Fruit fly (Drosophila melanogaster) whole organism, embryonic: ENCODE results near the gene CG46459.

Source experiments
- ATbp ChIP-seq: fragments of 200-800 bp; sonication (Bioruptor generic); optimal IDR thresholded peaks from 2 replicates; lab custom pipeline; 2017; ENCODE audit warnings: missing biosample characterization, mild to moderate bottlenecking, missing genetic modification characterization, missing genetic modification reagents
- Blimp-1 ChIP-seq: fragments of 200-800 bp; sonication (Bioruptor generic); optimal IDR thresholded peaks from 3 replicates; lab custom pipeline; 2018; ENCODE audit warnings: missing biosample characterization, missing genetic modification characterization, mild to moderate bottlenecking, moderate library complexity, missing genetic modification reagents
- CG12155 ChIP-seq: fragments of 200-800 bp; sonication (Bioruptor generic); optimal IDR thresholded peaks from 3 replicates; lab custom pipeline; 2016; ENCODE audit warnings: missing biosample characterization, missing genetic modification characterization
- CG13296 ChIP-seq: fragments of 200-800 bp; sonication (Bioruptor generic); optimal IDR thresholded peaks from 3 replicates; lab custom pipeline; 2018; ENCODE audit warnings: missing biosample characterization, mild to moderate bottlenecking, missing genetic modification characterization
- CG1602 ChIP-seq: fragments of 200-800 bp; sonication (Bioruptor generic); optimal IDR thresholded peaks from 3 replicates; lab custom pipeline; 2016; ENCODE audit warnings: missing biosample characterization, missing genetic modification characterization
- CG1792 ChIP-seq: fragments of 200-800 bp; sonication (Bioruptor generic); optimal IDR thresholded peaks from 2 replicates; lab custom pipeline; 2016; ENCODE audit warnings: missing biosample characterization, missing genetic modification characterization
- CG2120 ChIP-seq: fragments of 200-800 bp; sonication (Bioruptor generic); optimal IDR thresholded peaks from 3 replicates; lab custom pipeline; 2016; ENCODE audit warnings: missing biosample characterization, missing genetic modification characterization
- CG3281 ChIP-seq: fragments of 200-800 bp; sonication (Bioruptor generic); optimal IDR thresholded peaks from 3 replicates; lab custom pipeline; 2017; ENCODE audit warnings: missing biosample characterization, mild to moderate bottlenecking, missing genetic modification characterization
- CG34422 ChIP-seq: fragments of 200-800 bp; sonication (Bioruptor generic); IDR thresholded peaks from 3 replicates; pipeline ENCODE4 v1.3.6; 2022; ENCODE audit warnings: missing biosample characterization, missing genetic modification characterization
- CG3726 ChIP-seq: fragments of 200-800 bp; sonication (Bioruptor generic); IDR thresholded peaks from 3 replicates; pipeline ENCODE4, ENCODE4 v1.3.6; 2022; ENCODE audit warnings: missing biosample characterization, missing genetic modification characterization
- CG42726 ChIP-seq: fragments of 200-800 bp; sonication (Bioruptor generic); IDR thresholded peaks from 2 replicates; pipeline ENCODE4 v1.3.6; 2022; ENCODE audit warnings: missing biosample characterization, missing genetic modification characterization; ENCODE audit not compliant: partially characterized antibody
- CG4424 ChIP-seq: fragments of 200-800 bp; sonication (Bioruptor generic); optimal IDR thresholded peaks from 3 replicates; lab custom pipeline; 2016; ENCODE audit warnings: missing biosample characterization, missing genetic modification characterization
- CG7786 ChIP-seq: fragments of 200-800 bp; sonication (Bioruptor generic); optimal IDR thresholded peaks from 2 replicates; lab custom pipeline; 2016; ENCODE audit warnings: missing biosample characterization, missing genetic modification characterization
- CG7987 ChIP-seq: fragments of 200-800 bp; sonication (Bioruptor generic); optimal IDR thresholded peaks from 2 replicates; lab custom pipeline; 2018; ENCODE audit warnings: missing biosample characterization, mild to moderate bottlenecking, missing genetic modification characterization, moderate library complexity
- CG9876 ChIP-seq: fragments of 200-800 bp; sonication (Bioruptor generic); optimal IDR thresholded peaks from 2 replicates; lab custom pipeline; 2016; ENCODE audit warnings: missing biosample characterization, missing genetic modification characterization
- D19B ChIP-seq: fragments of 200-800 bp; sonication (Bioruptor generic); optimal IDR thresholded peaks from 2 replicates; lab custom pipeline; 2017; ENCODE audit warnings: missing biosample characterization, mild to moderate bottlenecking, missing genetic modification characterization
- Dek ChIP-seq: fragments of 200-800 bp; sonication (Bioruptor generic); optimal IDR thresholded peaks from 3 replicates; lab custom pipeline; 2019; ENCODE audit warnings: missing biosample characterization, mild to moderate bottlenecking, missing genetic modification characterization, moderate library complexity
- Eip74EF ChIP-seq, 2 experiments: fragments of 200-800 bp in 1 of 2; fragments of >200 bp in 1 of 2; sonication (Bioruptor generic) in 1 of 2; optimal IDR thresholded peaks; 2 replicates each; lab custom pipeline; 2017 to 2019; ENCODE audit warnings: missing biosample characterization in 2 of 2, missing genetic modification characterization in 2 of 2, mild to moderate bottlenecking in 1 of 2, moderate library complexity in 1 of 2
- Fer1 ChIP-seq: fragments of 200-800 bp; sonication (Bioruptor generic); optimal IDR thresholded peaks from 2 replicates; lab custom pipeline; 2017; ENCODE audit warnings: missing biosample characterization, mild to moderate bottlenecking, missing genetic modification characterization
- Gsc ChIP-seq: fragments of 200-800 bp; sonication (Bioruptor generic); IDR thresholded peaks from 2 replicates; pipeline ENCODE4 v1.3.6; 2022; ENCODE audit warnings: missing biosample characterization, missing genetic modification characterization
- HmgD ChIP-seq: fragments of 200-800 bp; sonication (Bioruptor generic); optimal IDR thresholded peaks from 3 replicates; lab custom pipeline; 2016; ENCODE audit warnings: missing biosample characterization, missing genetic modification characterization
- Hmr ChIP-seq: fragments of 200-800 bp; sonication (Bioruptor generic); optimal IDR thresholded peaks from 3 replicates; lab custom pipeline; 2017; ENCODE audit warnings: mild to moderate bottlenecking, missing biosample characterization, missing genetic modification reagents, missing genetic modification characterization
- Hr78 ChIP-seq, 2 experiments: fragments of 200-800 bp in 1 of 2; fragments of >200 bp in 1 of 2; sonication (Bioruptor generic) in 1 of 2; optimal IDR thresholded peaks; 2 replicates each; lab custom pipeline; 2017 to 2019; ENCODE audit warnings: missing biosample characterization in 2 of 2, missing genetic modification characterization in 2 of 2, mild to moderate bottlenecking in 1 of 2, moderate library complexity in 1 of 2
- Hsf ChIP-seq: fragments of 200-800 bp; sonication (Bioruptor generic); optimal IDR thresholded peaks from 3 replicates; lab custom pipeline; 2016; ENCODE audit warnings: missing biosample characterization, missing genetic modification characterization
- Six4 ChIP-seq: fragments of 200-800 bp; sonication (Bioruptor generic); optimal IDR thresholded peaks from 2 replicates; lab custom pipeline; 2016; ENCODE audit warnings: missing biosample characterization, missing genetic modification characterization
- Trl ChIP-seq, 3 experiments: fragments of >200 bp in 2 of 3; fragments of 200-800 bp in 1 of 3; sonication (Bioruptor generic) in 1 of 3; optimal IDR thresholded peaks; 2 replicates in 1 of 3; 3 replicates in 2 of 3; lab custom pipeline; 2016 to 2017; ENCODE audit warnings: missing biosample characterization in 1 of 3, missing genetic modification characterization in 1 of 3
- caup ChIP-seq: fragments of 200-800 bp; sonication (Bioruptor generic); optimal IDR thresholded peaks from 3 replicates; lab custom pipeline; 2017; ENCODE audit warnings: missing biosample characterization, mild to moderate bottlenecking, missing genetic modification characterization, moderate library complexity; ENCODE audit not compliant: severe bottlenecking
- cwo ChIP-seq: fragments of 200-800 bp; sonication (Bioruptor generic); optimal IDR thresholded peaks from 3 replicates; lab custom pipeline; 2017; ENCODE audit warnings: missing biosample characterization, missing genetic modification characterization, mild to moderate bottlenecking, moderate library complexity, missing genetic modification reagents
- dpn ChIP-seq, 2 experiments: fragments of 200-800 bp; sonication (Bioruptor generic); optimal IDR thresholded peaks; 3 replicates each; lab custom pipeline; 2016; ENCODE audit warnings: missing biosample characterization in 2 of 2, missing genetic modification characterization in 2 of 2
- ewg ChIP-seq: fragments of 200-800 bp; sonication (Bioruptor generic); optimal IDR thresholded peaks from 3 replicates; lab custom pipeline; 2017; ENCODE audit warnings: mild to moderate bottlenecking, missing biosample characterization, missing genetic modification reagents, missing genetic modification characterization
- hkb ChIP-seq, 2 experiments: fragments of 200-800 bp in 1 of 2; fragments of >200 bp in 1 of 2; sonication (Bioruptor generic) in 1 of 2; IDR thresholded peaks in 1 of 2; optimal IDR thresholded peaks in 1 of 2; 2 replicates each; pipeline versions ENCODE4 v1.3.6 to Lab custom; 2017 to 2022; ENCODE audit warnings: missing biosample characterization in 1 of 2, missing genetic modification characterization in 1 of 2
- ind ChIP-seq: fragments of 200-800 bp; sonication (Bioruptor generic); optimal IDR thresholded peaks from 3 replicates; lab custom pipeline; 2016; ENCODE audit warnings: missing biosample characterization, missing genetic modification characterization
- klu ChIP-seq: fragments of 200-800 bp; sonication (Bioruptor generic); IDR thresholded peaks from 2 replicates; pipeline ENCODE4 v1.3.6; 2022; ENCODE audit warnings: missing biosample characterization, missing genetic modification characterization
- knrl ChIP-seq: fragments of 200-800 bp; sonication (Bioruptor generic); IDR thresholded peaks from 3 replicates; pipeline ENCODE4 v1.3.6; 2022; ENCODE audit warnings: missing biosample characterization, missing genetic modification characterization; ENCODE audit not compliant: partially characterized antibody
- lab ChIP-seq: fragments of 200-800 bp; sonication (Bioruptor generic); optimal IDR thresholded peaks from 3 replicates; lab custom pipeline; 2017; ENCODE audit warnings: missing biosample characterization, missing genetic modification characterization, mild to moderate bottlenecking, moderate library complexity, missing genetic modification reagents
- otp ChIP-seq: fragments of 200-800 bp; sonication (Bioruptor generic); IDR thresholded peaks from 3 replicates; pipeline ENCODE4, ENCODE4 v1.3.6; 2022; ENCODE audit warnings: missing biosample characterization, missing genetic modification characterization
- pan ChIP-seq, 4 experiments: fragments of >200 bp in 3 of 4; fragments of 200-800 bp in 1 of 4; sonication (Bioruptor generic) in 1 of 4; optimal IDR thresholded peaks in 3 of 4; IDR thresholded peaks in 1 of 4; 2 replicates each; pipeline versions ENCODE4 v1.3.6 to Lab custom; 2017 to 2022; ENCODE audit warnings: missing biosample characterization in 2 of 4, missing genetic modification characterization in 2 of 4, mixed read lengths in 1 of 4
- pita ChIP-seq: fragments of 200-800 bp; sonication (Bioruptor generic); optimal IDR thresholded peaks from 2 replicates; lab custom pipeline; 2017; ENCODE audit warnings: missing biosample characterization, mild to moderate bottlenecking, missing genetic modification characterization
- repo ChIP-seq: fragments of 200-800 bp; sonication (Bioruptor generic); optimal IDR thresholded peaks from 2 replicates; lab custom pipeline; 2016; ENCODE audit warnings: missing biosample characterization, missing genetic modification characterization
- rib ChIP-seq: fragments of 200-800 bp; sonication (Bioruptor generic); IDR thresholded peaks from 2 replicates; pipeline ENCODE4 v1.3.6; 2022; ENCODE audit warnings: missing biosample characterization, missing genetic modification characterization
- stc ChIP-seq: fragments of 200-800 bp; sonication (Bioruptor generic); IDR thresholded peaks from 2 replicates; pipeline ENCODE4 v1.3.6; 2022; ENCODE audit warnings: missing biosample characterization, missing genetic modification characterization

The CG46459 gene

dm6 chr3R:10699020-10699951 is 2.8 kb downstream of the CG46459 start (continued):
- TF ChIP-seq cwo (GFP tag; lab: Kevin White, UChicago): peak; percentile 72
- peak; percentile 25 for TF ChIP-seq CG12155 (GFP tag; lab: Kevin White, UChicago)
- TF ChIP-seq klu: no peak
- no peak for TF ChIP-seq repo (GFP tag; lab: Kevin White, UChicago)
- no peak for TF ChIP-seq CG42726 (GFP tag; lab: Robert Waterston, UW)
- no peak for TF ChIP-seq pita (GFP tag; lab: Kevin White, UChicago)
- peak; percentile 0 for TF ChIP-seq D19B (GFP tag; lab: Kevin White, UChicago)
- TF ChIP-seq caup (GFP tag; lab: Kevin White, UChicago): peak; percentile 23
- no peak for TF ChIP-seq Six4 (GFP tag; lab: Kevin White, UChicago)
- peak; percentile 5 for TF ChIP-seq CG1792
- TF ChIP-seq HmgD: no peak
- TF ChIP-seq CG7786: peak; percentile 27
- TF ChIP-seq Hmr: peak; percentile 71
- no peak for TF ChIP-seq CG4424 (GFP tag; lab: Kevin White, UChicago)
- TF ChIP-seq CG13296 (GFP tag; lab: Kevin White, UChicago): peak; percentile 36
- TF ChIP-seq Trl (optimal IDR thresholded peaks at IDR 0.05; lab: Kevin White, UChicago): peak in 1 of 2 experiments; percentile 5
- no peak for TF ChIP-seq Trl (GFP tag; optimal IDR thresholded peaks at IDR 0.05; lab: Kevin White, UChicago)
- TF ChIP-seq CG3726 (GFP tag; lab: Robert Waterston, UW): no peak
- peak; percentile 12 for TF ChIP-seq CG7987 (GFP tag; lab: Kevin White, UChicago)
- no peak for TF ChIP-seq Eip74EF (GFP tag; optimal IDR thresholded peaks at IDR 0.05; lab: Kevin White, UChicago)
- peak; percentile 22 for TF ChIP-seq ind (GFP tag; lab: Kevin White, UChicago)
- TF ChIP-seq Blimp-1 (GFP tag; lab: Kevin White, UChicago): no peak
- TF ChIP-seq CG2120: peak; percentile 81
- peak; percentile 49; the same call in 1 of the 3 replicates for TF ChIP-seq otp
- TF ChIP-seq CG3281: peak; percentile 58
- no peak for TF ChIP-seq stc (GFP tag; lab: Robert Waterston, UW)
- peak; percentile 6 for TF ChIP-seq Hsf (GFP tag; lab: Kevin White, UChicago)
- 0 out of 3 replicates have a peak, but pooled peaks have one; percentile 7 for TF ChIP-seq CG34422 (GFP tag; lab: Robert Waterston, UW)
- no peak for TF ChIP-seq CG1602 (GFP tag; lab: Kevin White, UChicago)
- no peak for TF ChIP-seq pan (optimal IDR thresholded peaks at IDR 0.05; lab: Kevin White, UChicago)
- peak in 1 of 2 experiments; percentile 25 for TF ChIP-seq pan (GFP tag; optimal IDR thresholded peaks at IDR 0.05 in 1 of 2, IDR thresholded peaks at IDR 0.05 in 1 of 2)
- TF ChIP-seq CG9876: no peak
- no peak for TF ChIP-seq Gsc
- TF ChIP-seq hkb (optimal IDR thresholded peaks at IDR 0.05; lab: Kevin White, UChicago): no peak
- TF ChIP-seq hkb (GFP tag; IDR thresholded peaks at IDR 0.05; lab: Robert Waterston, UW): 0 out of 2 replicates have a peak, but pooled peaks have one; percentile 8
- TF ChIP-seq Dek (tag; lab: Kevin White, UChicago): peak; percentile 32
- no peak for TF ChIP-seq rib (GFP tag; lab: Robert Waterston, UW)
- peak in 1 of 2 experiments; percentile 1 for TF ChIP-seq dpn (GFP tag; optimal IDR thresholded peaks at IDR 0.05; lab: Kevin White, UChicago)
- TF ChIP-seq ewg (GFP tag; lab: Kevin White, UChicago): no peak
- no peak for TF ChIP-seq knrl (GFP tag; lab: Robert Waterston, UW)
- TF ChIP-seq lab: peak; percentile 63
- TF ChIP-seq Hr78 (GFP tag; optimal IDR thresholded peaks at IDR 0.05; lab: Kevin White, UChicago): peak in 1 of 2 experiments; percentile 84
- TF ChIP-seq Fer1: peak; percentile 57
- TF ChIP-seq ATbp: no peak
